Fruit fly (Drosophila melanogaster) whole organism, adult: ENCODE measurements around the gene Pvr.

Experiments used
- CG11617 ChIP-seq: fragments of 200-800 bp; sonication (Bioruptor generic); optimal IDR thresholded peaks from 2 replicates; lab custom pipeline; 2017; ENCODE audit warnings: mild to moderate bottlenecking, missing biosample characterization, missing genetic modification reagents, missing genetic modification characterization
- CG12768 ChIP-seq: fragments of 200-800 bp; sonication (Bioruptor generic); optimal IDR thresholded peaks from 2 replicates; lab custom pipeline; 2017; ENCODE audit warnings: missing biosample characterization, missing genetic modification characterization, mild to moderate bottlenecking, moderate library complexity, missing genetic modification reagents
- CG14711 ChIP-seq: fragments of 200-800 bp; sonication (Bioruptor generic); optimal IDR thresholded peaks from 2 replicates; lab custom pipeline; 2018; ENCODE audit warnings: missing biosample characterization, mild to moderate bottlenecking, missing genetic modification characterization, moderate library complexity
- CG1620 ChIP-seq: fragments of 200-800 bp; sonication (Bioruptor generic); optimal IDR thresholded peaks from 2 replicates; lab custom pipeline; 2016; ENCODE audit warnings: missing biosample characterization, missing genetic modification characterization
- CG33017 ChIP-seq: fragments of 200-800 bp; sonication (Bioruptor generic); optimal IDR thresholded peaks from 2 replicates; lab custom pipeline; 2018; ENCODE audit warnings: missing biosample characterization, mild to moderate bottlenecking, missing genetic modification characterization, moderate library complexity
- CG5204 ChIP-seq: fragments of 200-800 bp; sonication (Bioruptor generic); optimal IDR thresholded peaks from 2 replicates; lab custom pipeline; 2016; ENCODE audit warnings: missing biosample characterization, missing genetic modification characterization
- CG7045 ChIP-seq: fragments of 200-800 bp; sonication (Bioruptor generic); optimal IDR thresholded peaks from 2 replicates; lab custom pipeline; 2017; ENCODE audit warnings: missing biosample characterization, mild to moderate bottlenecking, missing genetic modification characterization
- CG7101 ChIP-seq: fragments of 200-800 bp; sonication (Bioruptor generic); optimal IDR thresholded peaks from 2 replicates; lab custom pipeline; 2018; ENCODE audit warnings: missing biosample characterization, mild to moderate bottlenecking, missing genetic modification characterization, moderate library complexity
- Clk ChIP-seq: fragments of 200-800 bp; sonication (Bioruptor generic); optimal IDR thresholded peaks from 2 replicates; lab custom pipeline; 2017; ENCODE audit warnings: missing biosample characterization, missing genetic modification characterization
- Crg-1 ChIP-seq: fragments of 200-800 bp; sonication (Bioruptor generic); optimal IDR thresholded peaks from 2 replicates; lab custom pipeline; 2016; ENCODE audit warnings: missing biosample characterization, missing genetic modification characterization
- Hr96 ChIP-seq: fragments of 200-800 bp; sonication (Bioruptor generic); optimal IDR thresholded peaks from 2 replicates; lab custom pipeline; 2016; ENCODE audit warnings: missing biosample characterization, missing genetic modification characterization
- Mnt ChIP-seq: fragments of 200-800 bp; sonication (Bioruptor generic); optimal IDR thresholded peaks from 2 replicates; lab custom pipeline; 2016; ENCODE audit warnings: missing biosample characterization, mild to moderate bottlenecking, missing genetic modification characterization
- bab1 ChIP-seq: fragments of 200-800 bp; sonication (Bioruptor generic); optimal IDR thresholded peaks from 3 replicates; lab custom pipeline; 2019; ENCODE audit warnings: missing biosample characterization, mild to moderate bottlenecking, missing genetic modification characterization, moderate library complexity
- cic ChIP-seq: fragments of 200-800 bp; sonication (Bioruptor generic); optimal IDR thresholded peaks from 2 replicates; lab custom pipeline; 2017; ENCODE audit warnings: missing biosample characterization, mild to moderate bottlenecking, missing genetic modification characterization, moderate library complexity
- cnc ChIP-seq, 2 experiments: fragments of >200 bp; optimal IDR thresholded peaks; 2 replicates each; lab custom pipeline; 2017
- kay ChIP-seq: fragments of 200-800 bp; sonication (Bioruptor generic); peaks from one replicate; lab custom pipeline; 2016; ENCODE audit warnings: missing biosample characterization, missing genetic modification characterization, borderline replicate concordance
- ovo ChIP-seq: fragments of 200-800 bp; sonication (Bioruptor generic); optimal IDR thresholded peaks from 2 replicates; lab custom pipeline; 2016; ENCODE audit warnings: missing biosample characterization, missing genetic modification characterization
- pad ChIP-seq: fragments of 200-800 bp; sonication (Bioruptor generic); optimal IDR thresholded peaks from 3 replicates; lab custom pipeline; 2017; ENCODE audit warnings: missing biosample characterization, missing genetic modification characterization, mild to moderate bottlenecking, moderate library complexity, missing genetic modification reagents
- tj ChIP-seq: fragments of 200-800 bp; sonication (Bioruptor generic); optimal IDR thresholded peaks from 3 replicates; lab custom pipeline; 2017; ENCODE audit warnings: missing biosample characterization, mild to moderate bottlenecking, missing genetic modification characterization, moderate library complexity
- toe ChIP-seq: fragments of 200-800 bp; sonication (Bioruptor generic); optimal IDR thresholded peaks from 2 replicates; lab custom pipeline; 2016; ENCODE audit warnings: missing biosample characterization, missing genetic modification characterization

Pvr gene

DNA sequence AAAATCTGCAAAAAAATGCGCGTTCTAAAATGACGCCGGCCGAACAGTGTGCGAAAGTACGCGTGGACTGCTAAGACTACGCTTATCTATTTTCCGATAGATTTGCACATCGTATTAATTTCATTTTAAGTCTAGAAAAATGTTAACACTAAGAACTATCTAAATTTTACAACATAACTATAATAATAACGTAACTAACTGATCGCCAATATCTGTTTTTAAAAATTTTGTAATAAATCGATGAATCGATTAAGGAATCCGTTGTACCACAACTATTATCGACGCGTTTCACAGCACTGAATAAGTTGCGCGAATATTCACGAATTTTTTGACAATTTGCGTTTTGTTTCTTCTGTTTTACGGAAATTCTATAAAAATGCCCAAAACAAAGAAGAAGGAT lies 28.6 kb downstream of the Pvr start, which contains the start of gene Ssb-c31a:
Gene Ssb-c31a (plus strand): TSS at position 278 of the 400 bp plus-strand sequence.
- TF ChIP-seq CG12768 (GFP tag; lab: Kevin White, UChicago) (peak; percentile 81), Crg-1 (GFP tag; lab: Kevin White, UChicago) (peak; percentile 91), CG11617 (GFP tag; lab: Kevin White, UChicago) (peak; percentile 74), CG7045 (GFP tag; lab: Kevin White, UChicago) (peak; percentile 74), CG1620 (GFP tag; lab: Kevin White, UChicago) (peak; percentile 88), Hr96 (peak; percentile 75), pad (GFP tag; lab: Kevin White, UChicago) (peak; percentile 69), CG7101 (tag; lab: Kevin White, UChicago) (peak; percentile 83), bab1 (peak; percentile 71), ovo (GFP tag; lab: Kevin White, UChicago) (peak; percentile 55), tj (GFP tag; lab: Kevin White, UChicago) (peak; percentile 69), CG14711 (tag; lab: Kevin White, UChicago) (peak; percentile 61), Mnt (GFP tag; lab: Kevin White, UChicago) (peak; percentile 76), cic (peak; percentile 50), CG5204 (GFP tag; lab: Kevin White, UChicago) (peak; percentile 87), cnc (optimal IDR thresholded peaks at IDR 0.05; lab: Kevin White, UChicago) (no peak), kay (GFP tag; lab: Kevin White, UChicago) (peak; percentile 94), CG33017 (peak; percentile 72), Clk (GFP tag; lab: Kevin White, UChicago) (peak; percentile 42), toe (GFP tag; lab: Kevin White, UChicago) (peak; percentile 87)

dm6 chr2L:8210468-8210867 lies 29.2 kb downstream of the Pvr start:
- TF ChIP-seq Clk (GFP tag; lab: Kevin White, UChicago) (no peak), CG5204 (GFP tag; lab: Kevin White, UChicago) (no peak), Mnt (GFP tag; lab: Kevin White, UChicago) (no peak), cic (no peak), CG12768 (GFP tag; lab: Kevin White, UChicago) (no peak), CG14711 (tag; lab: Kevin White, UChicago) (no peak), cnc (optimal IDR thresholded peaks at IDR 0.05; lab: Kevin White, UChicago) (no peak), Crg-1 (GFP tag; lab: Kevin White, UChicago) (no peak), toe (GFP tag; lab: Kevin White, UChicago) (no peak), ovo (GFP tag; lab: Kevin White, UChicago) (no peak), bab1 (no peak), kay (GFP tag; lab: Kevin White, UChicago) (no peak), CG33017 (no peak), CG11617 (GFP tag; lab: Kevin White, UChicago) (no peak), tj (GFP tag; lab: Kevin White, UChicago) (no peak), CG1620 (GFP tag; lab: Kevin White, UChicago) (no peak), pad (GFP tag; lab: Kevin White, UChicago) (no peak), CG7045 (GFP tag; lab: Kevin White, UChicago) (no peak), Hr96 (no peak), CG7101 (tag; lab: Kevin White, UChicago) (no peak)

- TF ChIP-seq CG5204 (GFP tag; lab: Kevin White, UChicago) (no peak), kay (GFP tag; lab: Kevin White, UChicago) (peak; percentile 88)
Measured at dm6 chr2L:8209362-8209761, 30.3 kb downstream of the Pvr start.

- TF ChIP-seq CG7045 (GFP tag; lab: Kevin White, UChicago) (no peak), CG12768 (GFP tag; lab: Kevin White, UChicago) (no peak), Mnt (GFP tag; lab: Kevin White, UChicago) (no peak), Crg-1 (GFP tag; lab: Kevin White, UChicago) (no peak), CG33017 (no peak)
Measured at dm6 chr2L:8205871-8206270, 33.8 kb downstream of the Pvr start, which contains the start of gene CG8419. Gene CG8419 (plus strand): TSS chr2L:8206171.

- TF ChIP-seq Mnt (GFP tag; lab: Kevin White, UChicago), result peak; percentile 77
- TF ChIP-seq tj (GFP tag; lab: Kevin White, UChicago), result peak; percentile 75
- TF ChIP-seq CG33017, result peak; percentile 98
- TF ChIP-seq CG14711 (tag; lab: Kevin White, UChicago), result peak; percentile 92
- peak; percentile 56 for TF ChIP-seq CG1620 (GFP tag; lab: Kevin White, UChicago)
- TF ChIP-seq CG11617 (GFP tag; lab: Kevin White, UChicago), result peak; percentile 96
- peak; percentile 84 for TF ChIP-seq CG5204 (GFP tag; lab: Kevin White, UChicago)
- TF ChIP-seq bab1, result peak; percentile 100
- peak; percentile 96 for TF ChIP-seq CG7101 (tag; lab: Kevin White, UChicago)
- peak; percentile 84 for TF ChIP-seq Crg-1 (GFP tag; lab: Kevin White, UChicago)
- peak; percentile 58 for TF ChIP-seq kay (GFP tag; lab: Kevin White, UChicago)
- TF ChIP-seq pad (GFP tag; lab: Kevin White, UChicago), result peak; percentile 87
- TF ChIP-seq CG12768 (GFP tag; lab: Kevin White, UChicago), result peak; percentile 96
- TF ChIP-seq Hr96, result peak; percentile 97
- no peak for TF ChIP-seq cnc (optimal IDR thresholded peaks at IDR 0.05; lab: Kevin White, UChicago)
- peak; percentile 99 for TF ChIP-seq CG7045 (GFP tag; lab: Kevin White, UChicago)
- TF ChIP-seq cic, result peak; percentile 98
- peak; percentile 96 for TF ChIP-seq toe (GFP tag; lab: Kevin White, UChicago)
- TF ChIP-seq ovo (GFP tag; lab: Kevin White, UChicago), result peak; percentile 83
- peak; percentile 93 for TF ChIP-seq Clk (GFP tag; lab: Kevin White, UChicago)
Measured at dm6 chr2L:8204996-8205567, 34.6 kb downstream of the Pvr start, which contains the start of gene SLC5A11. Gene SLC5A11 (minus strand): TSS chr2L:8205132.
